Worm (Caenorhabditis elegans) whole organism, young adult: Measurements from ENCODE around the gene nhx-9.

Experiments used
- B0261.1 ChIP-seq: sonication (generic microtip); optimal IDR thresholded peaks from 2 replicates; lab custom pipeline; 2016; ENCODE audit warnings: mild to moderate bottlenecking, missing genetic modification characterization, moderate library complexity, missing compliant biosample characterization
- D2030.7 ChIP-seq: fragments of 200-800 bp; sonication (Bioruptor generic); IDR thresholded peaks from 2 replicates; pipeline ENCODE4 v1.3.6; 2022; ENCODE audit warnings: missing genetic modification reagents, missing genetic modification characterization, missing compliant biosample characterization
- F10E7.11 ChIP-seq: sonication (generic microtip); optimal IDR thresholded peaks from 2 replicates; lab custom pipeline; 2017; ENCODE audit warnings: mild to moderate bottlenecking, missing genetic modification characterization, moderate library complexity, missing compliant biosample characterization
- F23B12.7 ChIP-seq: sonication (generic microtip); optimal IDR thresholded peaks from 2 replicates; lab custom pipeline; 2017; ENCODE audit warnings: missing genetic modification characterization, mild to moderate bottlenecking, missing compliant biosample characterization, antibody characterized with exemption, moderate library complexity; ENCODE audit not compliant: insufficient read depth
- F37B4.10 ChIP-seq: fragments of 200-800 bp; sonication (Bioruptor generic); IDR thresholded peaks from 2 replicates; pipeline ENCODE4 v1.3.6; 2022; ENCODE audit warnings: missing genetic modification characterization, missing compliant biosample characterization
- F57A8.1 ChIP-seq: fragments of 200-800 bp; sonication (Bioruptor generic); optimal IDR thresholded peaks from 2 replicates; lab custom pipeline; 2018; ENCODE audit warnings: mild to moderate bottlenecking, missing genetic modification characterization, moderate library complexity, missing compliant biosample characterization
- K11D2.4 ChIP-seq: fragments of 200-800 bp; sonication (Bioruptor generic); IDR thresholded peaks from 2 replicates; pipeline ENCODE4 v1.3.6; 2022; ENCODE audit warnings: missing genetic modification reagents, missing genetic modification characterization, missing compliant biosample characterization
- Y53F4B.3 ChIP-seq: fragments of 200-800 bp; sonication (Bioruptor generic); IDR thresholded peaks from 2 replicates; pipeline ENCODE4 v1.3.6; 2022; ENCODE audit warnings: missing genetic modification reagents, missing genetic modification characterization, missing compliant biosample characterization
- Y95B8A.8 ChIP-seq: fragments of 200-800 bp; sonication (Bioruptor generic); IDR thresholded peaks from 2 replicates; pipeline ENCODE4 v1.3.6; 2022; ENCODE audit warnings: missing genetic modification reagents, missing genetic modification characterization, missing compliant biosample characterization
- ama-1 ChIP-seq, 3 experiments: fragments of 150-350 bp in 1 of 3; sonication (generic microtip) in 2 of 3; optimal IDR thresholded peaks; 2 replicates each; lab custom pipeline; 2014 to 2018; ENCODE audit warnings: missing biosample characterization in 2 of 3, missing genetic modification characterization in 2 of 3, missing genetic modification reagents in 2 of 3
- atf-7 ChIP-seq: sonication (generic microtip); optimal IDR thresholded peaks from 2 replicates; lab custom pipeline; 2017; ENCODE audit warnings: mild to moderate bottlenecking, missing genetic modification characterization, missing compliant biosample characterization
- attf-5 ChIP-seq: fragments of 200-800 bp; sonication (Bioruptor generic); optimal IDR thresholded peaks from 2 replicates; lab custom pipeline; 2018; ENCODE audit warnings: mild to moderate bottlenecking, missing genetic modification characterization, missing compliant biosample characterization
- attf-6 ChIP-seq: fragments of 200-800 bp; sonication (Bioruptor generic); IDR thresholded peaks from 2 replicates; pipeline ENCODE4 v1.3.6; 2022; ENCODE audit warnings: missing genetic modification reagents, missing genetic modification characterization, missing compliant biosample characterization
- ccch-3 ChIP-seq: fragments of 200-800 bp; sonication (Bioruptor generic); optimal IDR thresholded peaks from 2 replicates; lab custom pipeline; 2018; ENCODE audit warnings: mild to moderate bottlenecking, missing genetic modification characterization, missing compliant biosample characterization
- ceh-100 ChIP-seq: fragments of 200-800 bp; sonication (Bioruptor generic); IDR thresholded peaks from 2 replicates; pipeline ENCODE4 v1.3.6; 2022; ENCODE audit warnings: missing genetic modification reagents, missing genetic modification characterization, missing compliant biosample characterization
- ceh-40 ChIP-seq: fragments of 200-800 bp; sonication (Bioruptor generic); IDR thresholded peaks from 2 replicates; pipeline ENCODE4 v1.3.6; 2022; ENCODE audit warnings: missing genetic modification characterization, missing compliant biosample characterization
- ceh-58 ChIP-seq: fragments of 200-800 bp; sonication (Bioruptor generic); IDR thresholded peaks from 2 replicates; pipeline ENCODE4 v1.3.6; 2022; ENCODE audit warnings: missing genetic modification characterization, missing compliant biosample characterization
- chd-7 ChIP-seq: sonication (generic microtip); optimal IDR thresholded peaks from 2 replicates; lab custom pipeline; 2016; ENCODE audit warnings: mild to moderate bottlenecking, missing genetic modification characterization, moderate library complexity, missing compliant biosample characterization
- dox-1 ChIP-seq: fragments of 200-800 bp; sonication (Bioruptor generic); IDR thresholded peaks from 2 replicates; pipeline ENCODE4 v1.3.6; 2022; ENCODE audit warnings: missing genetic modification reagents, missing genetic modification characterization, missing compliant biosample characterization
- gei-17 ChIP-seq: fragments of 200-800 bp; sonication (Bioruptor generic); optimal IDR thresholded peaks from 2 replicates; lab custom pipeline; 2018; ENCODE audit warnings: mild to moderate bottlenecking, missing genetic modification characterization, missing compliant biosample characterization
- him-1 ChIP-seq: sonication (generic microtip); optimal IDR thresholded peaks from 2 replicates; lab custom pipeline; 2016; ENCODE audit warnings: missing genotype, missing genetic modification reagents, missing genetic modification characterization, missing compliant biosample characterization
- hlh-26 ChIP-seq: fragments of 200-800 bp; sonication (Bioruptor generic); conservative IDR thresholded peaks from 2 replicates; pipeline ENCODE4 v1.3.6; 2022; ENCODE audit warnings: missing genetic modification reagents, missing genetic modification characterization, missing compliant biosample characterization
- hmg-20 ChIP-seq: fragments of 200-800 bp; sonication (Bioruptor generic); IDR thresholded peaks from 2 replicates; pipeline ENCODE4 v1.3.6; 2022; ENCODE audit warnings: missing genetic modification reagents, missing genetic modification characterization, missing compliant biosample characterization
- hsf-1 ChIP-seq: fragments of 200-800 bp; sonication (Bioruptor generic); IDR thresholded peaks from 2 replicates; pipeline ENCODE4 v1.3.6; 2022; ENCODE audit warnings: missing genetic modification reagents, missing genetic modification characterization, missing compliant biosample characterization
- let-607 ChIP-seq, 2 experiments: fragments of 200-800 bp in 1 of 2; sonication (Bioruptor generic) in 1 of 2; sonication (generic microtip) in 1 of 2; optimal IDR thresholded peaks; 2 replicates each; lab custom pipeline; 2016 to 2018; ENCODE audit warnings: mild to moderate bottlenecking in 2 of 2, missing compliant biosample characterization in 2 of 2, missing genetic modification characterization in 2 of 2, moderate library complexity in 2 of 2, missing genotype in 1 of 2
- lin-26 ChIP-seq: fragments of 200-800 bp; sonication (Bioruptor generic); IDR thresholded peaks from 2 replicates; pipeline ENCODE4 v1.3.6; 2022; ENCODE audit warnings: missing genetic modification reagents, missing genetic modification characterization, missing compliant biosample characterization
- lin-54 ChIP-seq: fragments of 200-800 bp; sonication (Bioruptor generic); optimal IDR thresholded peaks from 2 replicates; lab custom pipeline; 2018; ENCODE audit warnings: mild to moderate bottlenecking, missing genetic modification characterization, missing compliant biosample characterization
- lsy-27 ChIP-seq: sonication (generic microtip); optimal IDR thresholded peaks from 2 replicates; lab custom pipeline; 2017; ENCODE audit warnings: missing genetic modification characterization, mild to moderate bottlenecking, missing compliant biosample characterization, antibody characterized with exemption, missing genotype, borderline replicate concordance; ENCODE audit not compliant: insufficient read depth
- madf-10 ChIP-seq: sonication (generic microtip); optimal IDR thresholded peaks from 2 replicates; lab custom pipeline; 2016; ENCODE audit warnings: mild to moderate bottlenecking, missing genetic modification characterization, missing compliant biosample characterization
- madf-3 ChIP-seq: fragments of 200-800 bp; sonication (Bioruptor generic); IDR thresholded peaks from 2 replicates; pipeline ENCODE4 v1.3.6; 2022; ENCODE audit warnings: missing genetic modification reagents, missing genetic modification characterization, missing compliant biosample characterization
- mes-4 ChIP-seq: sonication (generic microtip); optimal IDR thresholded peaks from 2 replicates; lab custom pipeline; 2016; ENCODE audit warnings: missing genotype, missing genetic modification characterization, missing compliant biosample characterization
- nfyb-1 ChIP-seq: fragments of 200-800 bp; sonication (Bioruptor generic); IDR thresholded peaks from 2 replicates; pipeline ENCODE4 v1.3.6; 2022; ENCODE audit warnings: missing genetic modification reagents, missing genetic modification characterization, missing compliant biosample characterization
- nhr-120 ChIP-seq: fragments of 200-800 bp; sonication (Bioruptor generic); IDR thresholded peaks from 2 replicates; pipeline ENCODE4 v1.3.6; 2022; ENCODE audit warnings: missing genetic modification characterization, missing compliant biosample characterization
- nhr-179 ChIP-seq: sonication (generic microtip); optimal IDR thresholded peaks from 2 replicates; lab custom pipeline; 2016; ENCODE audit warnings: mild to moderate bottlenecking, missing genetic modification characterization, missing compliant biosample characterization
- nhr-80 ChIP-seq: sonication (generic microtip); optimal IDR thresholded peaks from 2 replicates; lab custom pipeline; 2016; ENCODE audit warnings: missing genetic modification characterization, missing compliant biosample characterization
- pbrm-1 ChIP-seq: fragments of 200-800 bp; sonication (Bioruptor generic); IDR thresholded peaks from 2 replicates; pipeline ENCODE4 v1.3.6; 2022; ENCODE audit warnings: missing genetic modification reagents, missing genetic modification characterization, missing compliant biosample characterization
- pha-4 ChIP-seq: fragments of 150-350 bp; sonication (generic microtip); optimal IDR thresholded peaks from 2 replicates; lab custom pipeline; 2014; ENCODE audit warnings: missing biosample characterization, missing genetic modification reagents, missing genetic modification characterization
- repo-1 ChIP-seq: sonication (generic microtip); optimal IDR thresholded peaks from 2 replicates; lab custom pipeline; 2017; ENCODE audit warnings: mild to moderate bottlenecking, missing genetic modification characterization, missing compliant biosample characterization
- sdz-38 ChIP-seq: sonication (generic microtip); optimal IDR thresholded peaks from 2 replicates; lab custom pipeline; 2016; ENCODE audit warnings: missing genotype, missing genetic modification characterization, missing compliant biosample characterization
- sea-2 ChIP-seq: fragments of 200-800 bp; sonication (Bioruptor generic); IDR thresholded peaks from 2 replicates; pipeline ENCODE4 v1.3.6; 2022; ENCODE audit warnings: missing genetic modification characterization, missing compliant biosample characterization
- tlf-1 ChIP-seq: fragments of 200-800 bp; sonication (Bioruptor generic); optimal IDR thresholded peaks from 2 replicates; lab custom pipeline; 2018; ENCODE audit warnings: mild to moderate bottlenecking, missing genetic modification characterization, missing compliant biosample characterization
- unc-62 ChIP-seq: fragments of 150-350 bp; optimal IDR thresholded peaks from 2 replicates; lab custom pipeline; 2014; ENCODE audit warnings: missing biosample characterization, missing genetic modification reagents, missing genetic modification characterization
- xnd-1 ChIP-seq: sonication (generic microtip); optimal IDR thresholded peaks from 2 replicates; lab custom pipeline; 2016; ENCODE audit warnings: missing genotype, missing genetic modification reagents, missing genetic modification characterization, missing compliant biosample characterization
- zim-3 ChIP-seq: sonication (generic microtip); optimal IDR thresholded peaks from 2 replicates; lab custom pipeline; 2017; ENCODE audit warnings: mild to moderate bottlenecking, missing genetic modification characterization, moderate library complexity, missing compliant biosample characterization
- ztf-26 ChIP-seq: sonication (generic microtip); optimal IDR thresholded peaks from 2 replicates; lab custom pipeline; 2017; ENCODE audit warnings: missing genetic modification characterization, missing compliant biosample characterization
- ztf-28 ChIP-seq: fragments of 200-800 bp; sonication (Bioruptor generic); IDR thresholded peaks from 2 replicates; pipeline ENCODE4 v1.3.6; 2022; ENCODE audit warnings: missing genetic modification reagents, missing genetic modification characterization, missing compliant biosample characterization
- ztf-3 ChIP-seq: fragments of 200-800 bp; sonication (Bioruptor generic); optimal IDR thresholded peaks from 2 replicates; lab custom pipeline; 2018; ENCODE audit warnings: mild to moderate bottlenecking, missing genetic modification characterization, missing compliant biosample characterization

nhx-9 gene

ce11 chrIV:11913295-11913940 lies 17.3 kb upstream of the nhx-9 start (continued):
- TF ChIP-seq zim-3 (tag; lab: Kevin White, UChicago) (no peak), tlf-1 (GFP tag; lab: Kevin White, UChicago) (peak; percentile 38), sea-2 (GFP tag; lab: Robert Waterston, UW) (no peak), hlh-26 (GFP tag; lab: Robert Waterston, UW) (no peak), dox-1 (GFP tag; lab: Robert Waterston, UW) (no peak), K11D2.4 (GFP tag; lab: Robert Waterston, UW) (peak; percentile 43; the same call in 1 of the 2 replicates), pbrm-1 (peak; percentile 37; the same call in 1 of the 2 replicates), nhr-80 (tag; lab: Kevin White, UChicago) (peak; percentile 34), ztf-26 (tag; lab: Kevin White, UChicago) (peak; percentile 34), F23B12.7 (no peak), Y95B8A.8 (GFP tag; lab: Robert Waterston, UW) (peak; percentile 21; the same call in 1 of the 2 replicates), Y53F4B.3 (GFP tag; lab: Robert Waterston, UW) (no peak), let-607 (tag; optimal IDR thresholded peaks at IDR 0.05; lab: Kevin White, UChicago) (peak in 1 of 2 experiments; percentile 25), atf-7 (tag; lab: Kevin White, UChicago) (peak; percentile 78), lsy-27 (tag; lab: Kevin White, UChicago) (no peak), chd-7 (tag; lab: Kevin White, UChicago) (no peak), lin-54 (GFP tag; lab: Kevin White, UChicago) (peak; percentile 35), pha-4 (no peak), nhr-120 (GFP tag; lab: Robert Waterston, UW) (no peak), nhr-179 (tag; lab: Kevin White, UChicago) (no peak), D2030.7 (GFP tag; lab: Robert Waterston, UW) (no peak), attf-6 (no peak), ceh-100 (GFP tag; lab: Robert Waterston, UW) (peak; percentile 22; the same call in 1 of the 2 replicates), mes-4 (tag; lab: Kevin White, UChicago) (no peak), gei-17 (peak; percentile 26), hsf-1 (GFP tag; lab: Robert Waterston, UW) (peak; percentile 12; the same call in 1 of the 2 replicates), attf-5 (no peak), him-1 (tag; lab: Kevin White, UChicago) (no peak), xnd-1 (tag; lab: Kevin White, UChicago) (no peak), ztf-28 (GFP tag; lab: Robert Waterston, UW) (no peak), ceh-58 (GFP tag; lab: Robert Waterston, UW) (0 out of 2 replicates have a peak, but pooled peaks have one; percentile 8), madf-10 (tag; lab: Kevin White, UChicago) (no peak)

- no peak for TF ChIP-seq madf-3 (GFP tag; lab: Robert Waterston, UW)
- TF ChIP-seq F10E7.11 (tag; lab: Kevin White, UChicago), result no peak
- TF ChIP-seq sdz-38 (tag; lab: Kevin White, UChicago), result no peak
- no peak for TF ChIP-seq unc-62
- TF ChIP-seq hlh-26 (GFP tag; lab: Robert Waterston, UW), result no peak
- no peak for TF ChIP-seq D2030.7 (GFP tag; lab: Robert Waterston, UW)
- no peak for TF ChIP-seq ama-1 (optimal IDR thresholded peaks at IDR 0.05; lab: Kevin White, UChicago)
- peak in 1 of 2 experiments; percentile 6 for TF ChIP-seq ama-1 (GFP tag; optimal IDR thresholded peaks at IDR 0.05; lab: Kevin White, UChicago)
- no peak for TF ChIP-seq nfyb-1 (GFP tag; lab: Robert Waterston, UW)
- TF ChIP-seq ccch-3 (GFP tag; lab: Kevin White, UChicago), result no peak
- TF ChIP-seq atf-7 (tag; lab: Kevin White, UChicago), result peak; percentile 85
- no peak for TF ChIP-seq hmg-20 (GFP tag; lab: Robert Waterston, UW)
- TF ChIP-seq xnd-1 (tag; lab: Kevin White, UChicago), result no peak
- TF ChIP-seq ztf-3 (GFP tag; lab: Kevin White, UChicago), result no peak
- TF ChIP-seq F37B4.10 (GFP tag; lab: Robert Waterston, UW), result no peak
- 0 out of 2 replicates have a peak, but pooled peaks have one; percentile 43 for TF ChIP-seq lin-26 (GFP tag; lab: Robert Waterston, UW)
- no peak for TF ChIP-seq F57A8.1 (GFP tag; lab: Kevin White, UChicago)
- no peak for TF ChIP-seq repo-1 (tag; lab: Kevin White, UChicago)
- no peak for TF ChIP-seq ceh-40 (GFP tag; lab: Robert Waterston, UW)
- TF ChIP-seq B0261.1 (tag; lab: Kevin White, UChicago), result no peak
These were observed 16.3 kb upstream of the nhx-9 start for ce11 chrIV:11914260-11914836.
